Fruit fly (Drosophila melanogaster) whole organism, embryonic: Measurements from ENCODE around the gene CG13252.

Source experiments
- Abd-B ChIP-seq: fragments of 200-800 bp; sonication (Bioruptor generic); optimal IDR thresholded peaks from 2 replicates; lab custom pipeline; 2018; ENCODE audit warnings: missing biosample characterization, mild to moderate bottlenecking, missing genetic modification characterization, moderate library complexity
- Adf1 ChIP-seq: fragments of 200-800 bp; sonication (Bioruptor generic); IDR thresholded peaks from 2 replicates; pipeline ENCODE4 v1.3.6; 2022; ENCODE audit warnings: missing biosample characterization, missing genetic modification characterization
- Antp ChIP-seq: fragments of 200-800 bp; sonication (Bioruptor generic); optimal IDR thresholded peaks from 3 replicates; lab custom pipeline; 2016; ENCODE audit warnings: missing biosample characterization, missing genetic modification characterization
- Awh ChIP-seq: fragments of 200-800 bp; sonication (Bioruptor generic); IDR thresholded peaks from 2 replicates; pipeline ENCODE4, ENCODE4 v1.3.6; 2022; ENCODE audit warnings: missing biosample characterization, missing genetic modification characterization
- BtbVII ChIP-seq: fragments of 200-800 bp; sonication (Bioruptor generic); optimal IDR thresholded peaks from 3 replicates; lab custom pipeline; 2017; ENCODE audit warnings: missing biosample characterization, mild to moderate bottlenecking, missing genetic modification characterization
- Bteb2 ChIP-seq: fragments of 200-800 bp; sonication (Bioruptor generic); optimal IDR thresholded peaks from 2 replicates; lab custom pipeline; 2016; ENCODE audit warnings: missing biosample characterization, missing genetic modification characterization
- CG11093 ChIP-seq: fragments of 200-800 bp; sonication (Bioruptor generic); IDR thresholded peaks from 3 replicates; pipeline ENCODE4 v1.3.6; 2022; ENCODE audit warnings: missing biosample characterization, missing genetic modification characterization
- CG11247 ChIP-seq: fragments of 200-800 bp; sonication (Bioruptor generic); IDR thresholded peaks from 2 replicates; pipeline ENCODE4 v1.3.6; 2022; ENCODE audit warnings: missing biosample characterization, missing genetic modification characterization
- CG12769 ChIP-seq: fragments of 200-800 bp; sonication (Bioruptor generic); optimal IDR thresholded peaks from 2 replicates; lab custom pipeline; 2019; ENCODE audit warnings: missing biosample characterization, mild to moderate bottlenecking, missing genetic modification characterization, moderate library complexity
- CG13296 ChIP-seq: fragments of 200-800 bp; sonication (Bioruptor generic); optimal IDR thresholded peaks from 3 replicates; lab custom pipeline; 2018; ENCODE audit warnings: missing biosample characterization, mild to moderate bottlenecking, missing genetic modification characterization
- CG2199 ChIP-seq: fragments of 200-800 bp; sonication (Bioruptor generic); IDR thresholded peaks from 3 replicates; pipeline ENCODE4 v1.3.6; 2022; ENCODE audit warnings: missing biosample characterization, missing genetic modification characterization
- CG30403 ChIP-seq: fragments of 200-800 bp; sonication (Bioruptor generic); optimal IDR thresholded peaks from 3 replicates; lab custom pipeline; 2016; ENCODE audit warnings: missing biosample characterization, missing genetic modification characterization
- CG33213 ChIP-seq: fragments of 200-800 bp; sonication (Bioruptor generic); optimal IDR thresholded peaks from 3 replicates; lab custom pipeline; 2016; ENCODE audit warnings: missing biosample characterization, missing genetic modification characterization
- CG34422 ChIP-seq: fragments of 200-800 bp; sonication (Bioruptor generic); IDR thresholded peaks from 3 replicates; pipeline ENCODE4 v1.3.6; 2022; ENCODE audit warnings: missing biosample characterization, missing genetic modification characterization
- CG4424 ChIP-seq: fragments of 200-800 bp; sonication (Bioruptor generic); optimal IDR thresholded peaks from 3 replicates; lab custom pipeline; 2016; ENCODE audit warnings: missing biosample characterization, missing genetic modification characterization
- CG4854 ChIP-seq: fragments of 200-800 bp; sonication (Bioruptor generic); optimal IDR thresholded peaks from 2 replicates; lab custom pipeline; 2016; ENCODE audit warnings: missing biosample characterization, missing genetic modification characterization, inconsistent platforms
- CG6175 ChIP-seq: fragments of 200-800 bp; sonication (Bioruptor generic); IDR thresholded peaks from 3 replicates; pipeline ENCODE4 v1.3.6; 2022; ENCODE audit warnings: missing biosample characterization, missing genetic modification characterization
- CG7372 ChIP-seq: fragments of 200-800 bp; sonication (Bioruptor generic); IDR thresholded peaks from 2 replicates; pipeline ENCODE4 v1.3.6; 2022; ENCODE audit warnings: missing biosample characterization, missing genetic modification characterization
- D ChIP-seq, 2 experiments: fragments of 200-800 bp in 1 of 2; fragments of >200 bp in 1 of 2; sonication (Bioruptor generic) in 1 of 2; optimal IDR thresholded peaks; 2 replicates in 1 of 2; 3 replicates in 1 of 2; lab custom pipeline; 2017; ENCODE audit warnings: mild to moderate bottlenecking in 1 of 2, missing biosample characterization in 1 of 2, missing genetic modification characterization in 1 of 2, missing genetic modification reagents in 1 of 2
- D19A ChIP-seq: fragments of 200-800 bp; optimal IDR thresholded peaks from 3 replicates; lab custom pipeline; 2019; ENCODE audit warnings: missing biosample characterization, mild to moderate bottlenecking, missing genetic modification characterization, moderate library complexity
- Ets65A ChIP-seq: fragments of 200-800 bp; sonication (Bioruptor generic); peaks from one replicate; lab custom pipeline; 2016; ENCODE audit warnings: missing biosample characterization, missing genetic modification characterization
- MTF-1 ChIP-seq: fragments of 200-800 bp; sonication (Bioruptor generic); optimal IDR thresholded peaks from 2 replicates; lab custom pipeline; 2018; ENCODE audit warnings: missing biosample characterization, mild to moderate bottlenecking, missing genetic modification characterization, borderline replicate concordance
- Med ChIP-seq: fragments of 200-800 bp; sonication (Bioruptor generic); peaks from one replicate; lab custom pipeline; 2016; ENCODE audit warnings: missing biosample characterization, missing genetic modification characterization, mild to moderate bottlenecking, inconsistent platforms, moderate library complexity
- NFAT ChIP-seq: fragments of 200-800 bp; sonication (Bioruptor generic); IDR thresholded peaks from 2 replicates; pipeline ENCODE4 v1.3.6; 2022; ENCODE audit warnings: missing biosample characterization, missing genetic modification characterization
- Rfx ChIP-seq: fragments of 200-800 bp; sonication (Bioruptor generic); IDR thresholded peaks from 2 replicates; pipeline ENCODE4 v1.3.6; 2022; ENCODE audit warnings: missing biosample characterization, missing genetic modification characterization
- TFAM ChIP-seq: fragments of 200-800 bp; sonication (Bioruptor generic); optimal IDR thresholded peaks from 2 replicates; lab custom pipeline; 2017; ENCODE audit warnings: missing biosample characterization, missing genetic modification characterization, inconsistent platforms
- ap ChIP-seq: fragments of 200-800 bp; sonication (Bioruptor generic); IDR thresholded peaks from 2 replicates; pipeline ENCODE4 v1.3.6; 2022; ENCODE audit warnings: missing biosample characterization, missing genetic modification characterization
- ato ChIP-seq: fragments of 200-800 bp; sonication (Bioruptor generic); IDR thresholded peaks from 2 replicates; pipeline ENCODE4 v1.3.6; 2022; ENCODE audit warnings: missing biosample characterization, missing genetic modification characterization; ENCODE audit not compliant: partially characterized antibody
- bowl ChIP-seq: fragments of 200-800 bp; sonication (Bioruptor generic); IDR thresholded peaks from 2 replicates; pipeline ENCODE4 v1.3.6; 2022; ENCODE audit warnings: missing biosample characterization, missing genetic modification characterization
- crol ChIP-seq: fragments of 200-800 bp; sonication (Bioruptor generic); IDR thresholded peaks from 2 replicates; pipeline ENCODE4 v1.3.6; 2022; ENCODE audit warnings: missing biosample characterization, missing genetic modification characterization
- da ChIP-seq: fragments of 200-800 bp; sonication (Bioruptor generic); optimal IDR thresholded peaks from 2 replicates; lab custom pipeline; 2016; ENCODE audit warnings: missing biosample characterization, missing genetic modification characterization
- danr ChIP-seq: fragments of 200-800 bp; sonication (Bioruptor generic); IDR thresholded peaks from 2 replicates; pipeline ENCODE4 v1.3.6; 2022; ENCODE audit warnings: missing biosample characterization, missing genetic modification characterization
- dmrt99B ChIP-seq: fragments of 200-800 bp; sonication (Bioruptor generic); optimal IDR thresholded peaks from 2 replicates; lab custom pipeline; 2018; ENCODE audit warnings: missing biosample characterization, mild to moderate bottlenecking, missing genetic modification characterization, moderate library complexity
- fd3F ChIP-seq: fragments of 200-800 bp; sonication (Bioruptor generic); optimal IDR thresholded peaks from 2 replicates; lab custom pipeline; 2018; ENCODE audit warnings: missing biosample characterization, mild to moderate bottlenecking, missing genetic modification characterization, moderate library complexity
- gro ChIP-seq: fragments of 200-800 bp; sonication (Bioruptor generic); optimal IDR thresholded peaks from 2 replicates; lab custom pipeline; 2016; ENCODE audit warnings: missing biosample characterization, missing genetic modification characterization
- gt ChIP-seq: fragments of 200-800 bp; sonication (Bioruptor generic); IDR thresholded peaks from 2 replicates; pipeline ENCODE4 v1.3.6; 2022; ENCODE audit warnings: missing biosample characterization, missing genetic modification characterization
- klu ChIP-seq: fragments of 200-800 bp; sonication (Bioruptor generic); IDR thresholded peaks from 2 replicates; pipeline ENCODE4 v1.3.6; 2022; ENCODE audit warnings: missing biosample characterization, missing genetic modification characterization
- lmd ChIP-seq: fragments of 200-800 bp; sonication (Bioruptor generic); IDR thresholded peaks from 2 replicates; pipeline ENCODE4 v1.3.6; 2022; ENCODE audit warnings: missing biosample characterization, missing genetic modification characterization
- lov ChIP-seq, 2 experiments: fragments of 200-800 bp in 1 of 2; fragments of >200 bp in 1 of 2; sonication (Bioruptor generic) in 1 of 2; IDR thresholded peaks in 1 of 2; optimal IDR thresholded peaks in 1 of 2; 2 replicates in 1 of 2; 3 replicates in 1 of 2; pipeline versions ENCODE4 v1.3.6 to Lab custom; 2017 to 2022; ENCODE audit warnings: missing biosample characterization in 1 of 2, missing genetic modification characterization in 1 of 2
- mirr ChIP-seq: fragments of 200-800 bp; sonication (Bioruptor generic); optimal IDR thresholded peaks from 3 replicates; lab custom pipeline; 2018; ENCODE audit warnings: missing biosample characterization, mild to moderate bottlenecking, missing genetic modification characterization
- nom ChIP-seq: fragments of 200-800 bp; sonication (Bioruptor generic); optimal IDR thresholded peaks from 2 replicates; lab custom pipeline; 2017; ENCODE audit warnings: missing biosample characterization, missing genetic modification characterization, mild to moderate bottlenecking, moderate library complexity, missing genetic modification reagents
- phol ChIP-seq: fragments of 200-800 bp; sonication (Bioruptor generic); optimal IDR thresholded peaks from 3 replicates; lab custom pipeline; 2018; ENCODE audit warnings: missing biosample characterization, mild to moderate bottlenecking, missing genetic modification characterization, moderate library complexity
- prd ChIP-seq, 3 experiments: fragments of >200 bp in 2 of 3; fragments of 200-800 bp in 1 of 3; sonication (Bioruptor generic) in 1 of 3; optimal IDR thresholded peaks in 2 of 3; IDR thresholded peaks in 1 of 3; 2 replicates in 2 of 3; 3 replicates in 1 of 3; pipeline versions ENCODE4 v1.3.6 to Lab custom; 2017 to 2022; ENCODE audit warnings: missing biosample characterization in 1 of 3, missing genetic modification characterization in 1 of 3
- row ChIP-seq: fragments of 200-800 bp; sonication (Bioruptor generic); IDR thresholded peaks from 3 replicates; pipeline ENCODE4 v1.3.6; 2022; ENCODE audit warnings: missing biosample characterization, missing genetic modification characterization
- schlank ChIP-seq: fragments of 200-800 bp; sonication (Bioruptor generic); optimal IDR thresholded peaks from 2 replicates; lab custom pipeline; 2018; ENCODE audit warnings: missing biosample characterization, mild to moderate bottlenecking, missing genetic modification characterization
- slbo ChIP-seq: fragments of 200-800 bp; sonication (Bioruptor generic); IDR thresholded peaks from 2 replicates; pipeline ENCODE4 v1.3.6; 2022; ENCODE audit warnings: missing biosample characterization, missing genetic modification characterization
- z ChIP-seq: fragments of 200-800 bp; sonication (Bioruptor generic); IDR thresholded peaks from 3 replicates; pipeline ENCODE4 v1.3.6; 2022; ENCODE audit warnings: missing biosample characterization, missing genetic modification characterization

The CG13252 gene

dm6 chr3L:20729415-20729814 lies 976 bp upstream of the CG13252 start:
- TF ChIP-seq Bteb2 (no peak), da (no peak), ap (GFP tag; lab: Robert Waterston, UW) (no peak), CG13296 (GFP tag; lab: Kevin White, UChicago) (no peak)
- TF ChIP-seq, all 482 proteins: peak for 0

dm6 chr3L:20732492-20732891 lies 2.1 kb downstream of the CG13252 start:
- TF ChIP-seq schlank (tag; lab: Kevin White, UChicago) (no peak), fd3F (GFP tag; lab: Kevin White, UChicago) (peak; percentile 6), CG34422 (no peak), CG4424 (GFP tag; lab: Kevin White, UChicago) (no peak), phol (tag; lab: Kevin White, UChicago) (no peak), CG11247 (GFP tag; lab: Robert Waterston, UW) (0 out of 2 replicates have a peak, but pooled peaks have one; percentile 18), z (GFP tag; lab: Robert Waterston, UW) (no peak), lov (optimal IDR thresholded peaks at IDR 0.05; lab: Kevin White, UChicago) (no peak), lov (GFP tag; IDR thresholded peaks at IDR 0.05; lab: Robert Waterston, UW) (no peak), lmd (GFP tag; lab: Robert Waterston, UW) (0 out of 2 replicates have a peak, but pooled peaks have one; percentile 19), CG6175 (GFP tag; lab: Robert Waterston, UW) (0 out of 3 replicates have a peak, but pooled peaks have one; percentile 15), Awh (0 out of 2 replicates have a peak, but pooled peaks have one; percentile 33), row (peak; percentile 31; the same call in 2 of the 3 replicates), slbo (peak; percentile 32; the same call in 1 of the 2 replicates), D19A (peak; percentile 2), Rfx (GFP tag; lab: Robert Waterston, UW) (0 out of 2 replicates have a peak, but pooled peaks have one; percentile 22), Med (GFP tag; lab: Kevin White, UChicago) (peak; percentile 59), Adf1 (GFP tag; lab: Robert Waterston, UW) (no peak)

DNA sequence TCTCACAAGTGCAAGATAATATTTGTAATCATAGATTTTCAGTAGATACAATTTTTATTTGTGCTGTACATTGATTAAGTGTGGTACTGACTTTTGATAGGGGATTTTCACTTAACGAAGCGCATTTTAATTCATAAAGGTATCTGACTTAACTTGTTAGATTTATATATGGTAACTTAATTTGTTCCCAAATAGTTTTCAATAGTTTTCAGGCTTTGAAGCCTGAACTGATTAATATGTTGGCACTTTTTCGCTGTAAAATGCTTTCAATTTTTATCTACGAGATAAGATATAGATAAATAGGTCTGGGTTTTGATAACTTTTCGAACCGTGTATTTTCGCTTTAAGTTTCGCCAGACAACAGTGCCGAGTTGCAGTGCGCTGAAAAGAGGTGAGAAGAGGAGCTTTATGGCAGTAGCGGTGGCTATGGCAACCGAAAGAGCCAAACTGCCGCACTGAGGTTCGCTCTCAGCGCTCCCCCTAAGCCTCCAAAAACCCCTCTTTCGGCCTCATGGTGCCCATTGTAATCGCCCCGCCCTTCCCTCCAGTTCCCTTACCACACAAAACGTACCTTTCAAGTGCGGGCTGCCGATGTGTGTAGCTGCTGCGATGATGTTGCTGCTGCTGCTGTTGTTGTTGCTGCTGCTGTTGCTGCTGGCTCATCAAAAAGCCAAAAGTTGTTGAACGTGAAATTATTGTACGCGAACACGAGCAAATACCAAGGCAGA lies 3.3 kb downstream of the CG13252 start:
- TF ChIP-seq CG33213 (GFP tag; lab: Kevin White, UChicago), result no peak
- TF ChIP-seq MTF-1 (GFP tag; lab: Kevin White, UChicago), result no peak
- TF ChIP-seq crol (GFP tag; lab: Robert Waterston, UW), result peak; percentile 93
- TF ChIP-seq CG12769 (tag; lab: Kevin White, UChicago), result peak; percentile 64
- TF ChIP-seq BtbVII, result no peak
- no peak for TF ChIP-seq klu (GFP tag; lab: Robert Waterston, UW)
- no peak for TF ChIP-seq TFAM
- no peak for TF ChIP-seq bowl (GFP tag; lab: Robert Waterston, UW)
- no peak for TF ChIP-seq ato (GFP tag; lab: Robert Waterston, UW)
- no peak for TF ChIP-seq prd (optimal IDR thresholded peaks at IDR 0.05; lab: Kevin White, UChicago)
- no peak for TF ChIP-seq prd (GFP tag; IDR thresholded peaks at IDR 0.05; lab: Robert Waterston, UW)
- TF ChIP-seq Abd-B (GFP tag; lab: Kevin White, UChicago), result no peak
- TF ChIP-seq CG11093, result no peak
- TF ChIP-seq D (optimal IDR thresholded peaks at IDR 0.05; lab: Kevin White, UChicago), result no peak
- no peak for TF ChIP-seq D (GFP tag; optimal IDR thresholded peaks at IDR 0.05; lab: Kevin White, UChicago)
- TF ChIP-seq dmrt99B (tag; lab: Kevin White, UChicago), result no peak
- TF ChIP-seq gro (GFP tag; lab: Kevin White, UChicago), result no peak
- TF ChIP-seq CG2199, result no peak
- no peak for TF ChIP-seq CG30403 (GFP tag; lab: Kevin White, UChicago)
- no peak for TF ChIP-seq CG4854 (GFP tag; lab: Kevin White, UChicago)
- peak; percentile 31 for TF ChIP-seq Ets65A (GFP tag; lab: Kevin White, UChicago)
- TF ChIP-seq Antp (GFP tag; lab: Kevin White, UChicago), result no peak
- TF ChIP-seq CG7372 (GFP tag; lab: Robert Waterston, UW), result no peak
- TF ChIP-seq mirr (GFP tag; lab: Kevin White, UChicago), result peak; percentile 41
- no peak for TF ChIP-seq NFAT (GFP tag; lab: Robert Waterston, UW)
- TF ChIP-seq nom (GFP tag; lab: Kevin White, UChicago), result no peak
- no peak for TF ChIP-seq gt (GFP tag; lab: Robert Waterston, UW)
- peak; percentile 52 for TF ChIP-seq Med (GFP tag; lab: Kevin White, UChicago)
- no peak for TF ChIP-seq danr
